Worm (Caenorhabditis elegans): ENCODE results near the gene srh-243.

DNA sequence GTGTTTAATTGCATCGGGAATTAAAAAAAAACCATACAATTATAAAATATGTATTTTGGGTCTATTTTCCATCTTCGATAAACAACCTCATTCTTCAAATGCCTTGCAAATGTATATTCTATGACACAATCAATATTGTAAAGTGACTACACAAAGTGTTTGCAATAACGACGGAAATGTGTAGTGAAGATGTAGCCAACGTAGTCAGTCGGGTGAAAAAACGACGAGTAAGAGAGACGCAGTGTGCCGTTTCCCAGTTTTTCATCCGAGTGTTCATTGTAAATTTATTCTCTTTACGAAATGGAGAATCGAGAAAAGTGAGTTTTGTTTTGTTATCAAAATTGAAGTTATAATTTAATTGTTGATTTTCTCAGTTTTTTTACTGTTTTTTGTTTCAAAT is 21.7 kb downstream of the srh-243 start, which contains the start of gene F37B4.15:
- TF ChIP-seq dao-5 (tag; optimal IDR thresholded peaks at IDR 0.05) (no peak), him-1 (tag; optimal IDR thresholded peaks at IDR 0.05) (no peak)
